Fruit fly (Drosophila melanogaster): ENCODE data around the gene mthl10.

mthl10 gene

DNA sequence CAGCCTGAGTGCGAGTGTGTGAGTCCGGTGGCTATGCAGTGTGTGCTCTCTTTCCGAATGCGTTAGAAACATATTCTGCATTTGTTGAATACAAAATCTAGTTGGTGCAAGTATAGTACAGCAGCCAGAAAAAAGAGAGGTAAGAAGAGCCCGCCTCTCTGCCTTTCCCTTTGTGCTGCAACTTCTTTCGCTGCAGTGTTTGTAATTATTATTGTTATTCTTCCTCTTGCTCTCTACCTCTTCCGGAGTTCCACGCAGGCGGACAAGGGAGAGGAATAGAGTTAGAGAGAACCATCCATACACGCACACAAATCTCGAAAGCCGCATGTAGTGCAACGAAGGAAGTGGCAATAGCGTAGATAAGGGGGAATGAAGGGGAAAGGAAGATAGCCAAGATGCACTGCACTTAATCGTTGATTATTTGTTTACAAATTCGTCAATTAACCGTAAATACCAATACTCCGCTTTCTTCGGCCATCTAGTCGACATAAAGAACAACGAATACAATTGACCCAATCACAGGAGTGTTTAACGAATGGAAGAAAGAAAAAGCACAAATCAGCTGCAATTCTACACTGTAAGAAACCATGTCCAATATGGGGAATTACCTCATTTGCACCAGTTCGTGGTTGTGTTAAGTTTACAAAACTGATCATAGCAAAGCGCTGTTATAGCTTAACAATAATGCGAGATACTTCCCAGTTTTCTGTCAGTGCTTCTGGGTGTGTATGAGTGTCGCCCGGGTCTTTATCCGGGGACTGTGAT is 5.1 kb upstream of the mthl10 start (continued):
- TF ChIP-seq lz (GFP tag; optimal IDR thresholded peaks at IDR 0.05) (peak; percentile 85), CG11902 (GFP tag; optimal IDR thresholded peaks at IDR 0.05) (peak; percentile 76), Lpt (GFP tag; optimal IDR thresholded peaks at IDR 0.05) (peak; percentile 89), CG7368 (GFP tag; optimal IDR thresholded peaks at IDR 0.05) (peak; percentile 91), CG6854 (GFP tag; optimal IDR thresholded peaks at IDR 0.05) (no peak), salr (GFP tag; optimal IDR thresholded peaks at IDR 0.05) (peak; percentile 82 to 91), dac (GFP tag; optimal IDR thresholded peaks at IDR 0.05) (peak; percentile 89), acj6 (GFP tag; optimal IDR thresholded peaks at IDR 0.05) (peak; percentile 89), Smox (GFP tag; optimal IDR thresholded peaks at IDR 0.05) (peak; percentile 85), Gug (GFP tag; IDR thresholded peaks at IDR 0.05) (peak; percentile 35; the same call in 1 of the 2 replicates), CG4318 (GFP tag; optimal IDR thresholded peaks at IDR 0.05) (peak; percentile 86), CG10669 (GFP tag; optimal IDR thresholded peaks at IDR 0.05) (peak; percentile 85), esn (GFP tag; optimal IDR thresholded peaks at IDR 0.05) (peak; percentile 85), CG6163 (GFP tag; IDR thresholded peaks at IDR 0.05) (peak; percentile 94), CG6276 (GFP tag; optimal IDR thresholded peaks at IDR 0.05) (peak; percentile 89), Hr39 (GFP tag; optimal IDR thresholded peaks at IDR 0.05) (peak; percentile 84), vri (GFP tag; optimal IDR thresholded peaks at IDR 0.05) (peak; percentile 81), ss (GFP tag; optimal IDR thresholded peaks at IDR 0.05) (peak; percentile 61 to 75)

DNA sequence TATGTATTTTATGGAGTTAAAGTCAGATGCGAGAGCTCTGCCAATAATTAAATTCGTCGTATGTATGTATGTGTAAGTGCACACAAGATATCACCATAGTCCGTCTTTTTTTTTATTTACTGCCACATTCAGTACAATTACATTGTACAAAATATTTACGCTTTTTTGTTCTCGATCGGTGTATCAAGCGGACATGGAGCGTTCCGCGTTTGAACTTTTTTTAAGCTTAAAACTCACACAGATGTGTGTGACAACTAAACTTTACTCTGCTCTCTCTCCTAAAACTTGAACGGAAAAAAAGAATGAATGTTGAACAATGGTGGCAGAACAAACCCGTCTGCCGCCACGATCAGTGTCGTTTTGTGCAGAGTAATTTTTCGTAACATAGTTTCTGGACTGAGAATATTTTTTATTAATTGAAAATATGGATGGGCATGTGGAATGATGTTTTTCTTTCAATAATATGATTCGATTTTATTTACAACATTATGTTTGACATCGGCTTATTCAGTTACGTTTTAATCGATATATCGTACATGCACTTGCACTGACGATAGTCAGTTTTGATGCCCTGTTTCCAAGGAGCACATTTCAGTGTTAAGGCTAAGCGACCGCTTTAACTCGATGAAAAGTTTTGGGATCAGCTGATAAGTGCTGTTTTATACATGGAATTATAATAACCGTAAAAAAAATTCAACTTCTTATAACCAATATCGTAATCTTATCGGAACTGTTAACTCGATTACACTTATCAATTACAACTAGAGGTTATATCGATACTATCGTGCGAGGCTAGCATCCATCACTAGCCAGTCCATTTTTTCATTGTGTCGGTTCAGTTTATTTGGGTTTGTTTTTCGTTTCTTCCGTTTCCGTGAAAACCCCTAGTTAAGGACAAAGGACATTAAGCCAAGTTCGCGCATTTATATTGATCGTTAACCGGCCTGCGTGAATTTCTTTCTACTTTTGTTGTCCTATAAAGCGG is 4.2 kb upstream of the mthl10 start, which contains the start of gene mth:
mth (minus strand) TSS at position 302 of the 985 bp plus-strand sequence.
- TF ChIP-seq CG11902 (GFP tag; optimal IDR thresholded peaks at IDR 0.05) (no peak), fd59A (GFP tag; optimal IDR thresholded peaks at IDR 0.05) (no peak), eg (GFP tag; IDR thresholded peaks at IDR 0.05) (peak; percentile 16), salr (GFP tag; optimal IDR thresholded peaks at IDR 0.05) (no peak), Hr39 (GFP tag; optimal IDR thresholded peaks at IDR 0.05) (peak; percentile 74), CG4318 (GFP tag; optimal IDR thresholded peaks at IDR 0.05) (no peak), CG6163 (GFP tag; IDR thresholded peaks at IDR 0.05) (peak; percentile 33; the same call in 2 of the 3 replicates), CG32006 (GFP tag; optimal IDR thresholded peaks at IDR 0.05) (peak; percentile 39), Gug (GFP tag; IDR thresholded peaks at IDR 0.05) (no peak), CG16779 (tag; optimal IDR thresholded peaks at IDR 0.05) (peak; percentile 22), Sox14 (GFP tag; optimal IDR thresholded peaks at IDR 0.05) (peak; percentile 66), CG8119 (GFP tag; IDR thresholded peaks at IDR 0.05) (0 out of 3 replicates have a peak, but pooled peaks have one; percentile 15), acj6 (GFP tag; optimal IDR thresholded peaks at IDR 0.05) (peak; percentile 45), CG10669 (GFP tag; optimal IDR thresholded peaks at IDR 0.05) (no peak), CG6276 (GFP tag; optimal IDR thresholded peaks at IDR 0.05) (peak; percentile 60), CG15336 (GFP tag; IDR thresholded peaks at IDR 0.05) (peak; percentile 39; the same call in 1 of the 2 replicates), dac (GFP tag; optimal IDR thresholded peaks at IDR 0.05) (no peak), Eip93F (GFP tag; optimal IDR thresholded peaks at IDR 0.05) (no peak), Met (GFP tag; optimal IDR thresholded peaks at IDR 0.05) (peak; percentile 44), CG1621 (tag; optimal IDR thresholded peaks at IDR 0.05) (no peak), topi (GFP tag; optimal IDR thresholded peaks at IDR 0.05) (peak; percentile 45), vri (GFP tag; optimal IDR thresholded peaks at IDR 0.05) (peak; percentile 29), Eip75B (GFP tag; optimal IDR thresholded peaks at IDR 0.05) (no peak), Sox15 (GFP tag; optimal IDR thresholded peaks at IDR 0.05) (peak; percentile 6), Ets21C (GFP tag; optimal IDR thresholded peaks at IDR 0.05) (peak; percentile 50), CG6808 (GFP tag; optimal IDR thresholded peaks at IDR 0.05) (no peak), achi (GFP tag; optimal IDR thresholded peaks at IDR 0.05) (peak; percentile 43), CG6854 (GFP tag; optimal IDR thresholded peaks at IDR 0.05) (peak; percentile 55), net (GFP tag; optimal IDR thresholded peaks at IDR 0.05) (peak; percentile 28), Hr4 (GFP tag; optimal IDR thresholded peaks at IDR 0.05) (peak; percentile 31), esn (GFP tag; optimal IDR thresholded peaks at IDR 0.05) (peak; percentile 62), svp (GFP tag) (peak; percentile 80), CG3032 (tag; optimal IDR thresholded peaks at IDR 0.05) (peak; percentile 61), Sox102F (GFP tag; optimal IDR thresholded peaks at IDR 0.05) (peak; percentile 2), CG9139 (GFP tag; optimal IDR thresholded peaks at IDR 0.05) (peak; percentile 29), CG6792 (GFP tag; optimal IDR thresholded peaks at IDR 0.05) (no peak), cyc (GFP tag; optimal IDR thresholded peaks at IDR 0.05) (peak; percentile 62), Ets96B (tag; optimal IDR thresholded peaks at IDR 0.05) (peak; percentile 13)
